Fruit fly (Drosophila melanogaster) whole organism, adult: ENCODE data around the gene sage.

Experiments
- CG11617 ChIP-seq: fragments of 200-800 bp; sonication (Bioruptor generic); optimal IDR thresholded peaks from 2 replicates; lab custom pipeline; 2017; ENCODE audit warnings: mild to moderate bottlenecking, missing biosample characterization, missing genetic modification reagents, missing genetic modification characterization
- CG12768 ChIP-seq: fragments of 200-800 bp; sonication (Bioruptor generic); optimal IDR thresholded peaks from 2 replicates; lab custom pipeline; 2017; ENCODE audit warnings: missing biosample characterization, missing genetic modification characterization, mild to moderate bottlenecking, moderate library complexity, missing genetic modification reagents
- CG14711 ChIP-seq: fragments of 200-800 bp; sonication (Bioruptor generic); optimal IDR thresholded peaks from 2 replicates; lab custom pipeline; 2018; ENCODE audit warnings: missing biosample characterization, mild to moderate bottlenecking, missing genetic modification characterization, moderate library complexity
- CG33017 ChIP-seq: fragments of 200-800 bp; sonication (Bioruptor generic); optimal IDR thresholded peaks from 2 replicates; lab custom pipeline; 2018; ENCODE audit warnings: missing biosample characterization, mild to moderate bottlenecking, missing genetic modification characterization, moderate library complexity
- CG5204 ChIP-seq: fragments of 200-800 bp; sonication (Bioruptor generic); optimal IDR thresholded peaks from 2 replicates; lab custom pipeline; 2016; ENCODE audit warnings: missing biosample characterization, missing genetic modification characterization
- CG7101 ChIP-seq: fragments of 200-800 bp; sonication (Bioruptor generic); optimal IDR thresholded peaks from 2 replicates; lab custom pipeline; 2018; ENCODE audit warnings: missing biosample characterization, mild to moderate bottlenecking, missing genetic modification characterization, moderate library complexity
- Mnt ChIP-seq: fragments of 200-800 bp; sonication (Bioruptor generic); optimal IDR thresholded peaks from 2 replicates; lab custom pipeline; 2016; ENCODE audit warnings: missing biosample characterization, mild to moderate bottlenecking, missing genetic modification characterization
- bab1 ChIP-seq: fragments of 200-800 bp; sonication (Bioruptor generic); optimal IDR thresholded peaks from 3 replicates; lab custom pipeline; 2019; ENCODE audit warnings: missing biosample characterization, mild to moderate bottlenecking, missing genetic modification characterization, moderate library complexity
- cnc ChIP-seq, 2 experiments: fragments of >200 bp; optimal IDR thresholded peaks; 2 replicates each; lab custom pipeline; 2017
- kay ChIP-seq: fragments of 200-800 bp; sonication (Bioruptor generic); peaks from one replicate; lab custom pipeline; 2016; ENCODE audit warnings: missing biosample characterization, missing genetic modification characterization, borderline replicate concordance
- ovo ChIP-seq: fragments of 200-800 bp; sonication (Bioruptor generic); optimal IDR thresholded peaks from 2 replicates; lab custom pipeline; 2016; ENCODE audit warnings: missing biosample characterization, missing genetic modification characterization
- pad ChIP-seq: fragments of 200-800 bp; sonication (Bioruptor generic); optimal IDR thresholded peaks from 3 replicates; lab custom pipeline; 2017; ENCODE audit warnings: missing biosample characterization, missing genetic modification characterization, mild to moderate bottlenecking, moderate library complexity, missing genetic modification reagents
- tj ChIP-seq: fragments of 200-800 bp; sonication (Bioruptor generic); optimal IDR thresholded peaks from 3 replicates; lab custom pipeline; 2017; ENCODE audit warnings: missing biosample characterization, mild to moderate bottlenecking, missing genetic modification characterization, moderate library complexity

DNA sequence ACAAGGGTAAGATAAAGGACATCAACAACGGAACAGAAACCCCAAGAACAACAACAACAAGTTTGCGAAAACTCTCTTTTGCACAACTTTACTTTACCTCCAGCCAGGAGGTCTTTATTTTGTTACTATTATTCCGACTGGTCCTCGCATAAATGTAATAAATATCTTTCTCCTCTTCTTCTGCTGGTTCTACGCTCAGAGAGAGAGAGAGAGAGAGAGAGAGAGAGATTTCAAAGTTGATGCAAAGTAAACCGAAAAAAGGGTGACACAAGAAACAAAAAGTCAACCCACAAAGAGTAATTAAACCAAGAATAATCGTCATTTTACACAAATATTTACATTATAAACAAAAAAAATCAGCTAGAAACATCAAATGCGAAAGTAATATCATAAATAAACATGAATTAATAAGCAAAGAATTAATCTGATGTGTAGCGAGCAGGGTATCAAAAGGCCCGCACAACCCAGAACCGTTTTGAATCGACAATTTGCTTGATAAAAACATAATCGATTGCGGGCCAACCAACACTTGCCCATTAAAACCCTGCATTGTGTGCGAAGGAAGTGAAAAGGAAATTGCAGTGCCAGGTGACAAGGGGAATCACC lies 33.8 kb downstream of the sage start:
- TF ChIP-seq bab1 (GFP tag; lab: Kevin White, UChicago) (peak; percentile 46), CG11617 (GFP tag; lab: Kevin White, UChicago) (no peak), tj (GFP tag; lab: Kevin White, UChicago) (no peak), CG5204 (no peak), ovo (GFP tag; lab: Kevin White, UChicago) (no peak), CG12768 (GFP tag; lab: Kevin White, UChicago) (no peak), kay (GFP tag; lab: Kevin White, UChicago) (no peak), Mnt (GFP tag; lab: Kevin White, UChicago) (no peak), CG7101 (tag; lab: Kevin White, UChicago) (no peak), CG14711 (tag; lab: Kevin White, UChicago) (no peak), cnc (optimal IDR thresholded peaks at IDR 0.05; lab: Kevin White, UChicago) (no peak), pad (GFP tag; lab: Kevin White, UChicago) (no peak), CG33017 (tag; lab: Kevin White, UChicago) (no peak)
